Fruit fly (Drosophila melanogaster) whole organism, embryonic: ENCODE measurements around the gene Cln7.

Experiments used
- Atf6 ChIP-seq: fragments of 200-800 bp; sonication (Bioruptor generic); IDR thresholded peaks from 2 replicates; pipeline ENCODE4 v1.3.6; 2022; ENCODE audit warnings: missing biosample characterization, missing genetic modification characterization
- B-H1 ChIP-seq: fragments of 200-800 bp; sonication (Bioruptor generic); IDR thresholded peaks from 3 replicates; pipeline ENCODE4 v1.3.6; 2022; ENCODE audit warnings: missing biosample characterization, missing genetic modification characterization
- BEAF-32 ChIP-seq: fragments of 200-800 bp; sonication (Bioruptor generic); optimal IDR thresholded peaks from 3 replicates; lab custom pipeline; 2017; ENCODE audit warnings: missing biosample characterization, missing genetic modification characterization, mild to moderate bottlenecking, moderate library complexity, missing genetic modification reagents
- Blimp-1 ChIP-seq: fragments of 200-800 bp; sonication (Bioruptor generic); optimal IDR thresholded peaks from 3 replicates; lab custom pipeline; 2018; ENCODE audit warnings: missing biosample characterization, missing genetic modification characterization, mild to moderate bottlenecking, moderate library complexity, missing genetic modification reagents
- Bteb2 ChIP-seq: fragments of 200-800 bp; sonication (Bioruptor generic); optimal IDR thresholded peaks from 2 replicates; lab custom pipeline; 2016; ENCODE audit warnings: missing biosample characterization, missing genetic modification characterization
- CG1024 ChIP-seq: fragments of 200-800 bp; sonication (Bioruptor generic); IDR thresholded peaks from 2 replicates; pipeline ENCODE4 v1.3.6; 2022; ENCODE audit warnings: missing biosample characterization, missing genetic modification characterization
- CG10979 ChIP-seq: fragments of 200-800 bp; sonication (Bioruptor generic); optimal IDR thresholded peaks from 2 replicates; lab custom pipeline; 2018; ENCODE audit warnings: missing biosample characterization, mild to moderate bottlenecking, missing genetic modification characterization, moderate library complexity
- CG1647 ChIP-seq: fragments of 200-800 bp; sonication (Bioruptor generic); optimal IDR thresholded peaks from 3 replicates; lab custom pipeline; 2016; ENCODE audit warnings: missing biosample characterization, missing genetic modification characterization
- CG16813 ChIP-seq: fragments of 200-800 bp; sonication (Bioruptor generic); IDR thresholded peaks from 3 replicates; pipeline ENCODE4 v1.3.6; 2022; ENCODE audit warnings: missing biosample characterization, missing genetic modification characterization; ENCODE audit not compliant: partially characterized antibody
- CG17912 ChIP-seq: fragments of 200-800 bp; sonication (Bioruptor generic); optimal IDR thresholded peaks from 2 replicates; lab custom pipeline; 2018; ENCODE audit warnings: missing biosample characterization, mild to moderate bottlenecking, missing genetic modification characterization
- CG2129 ChIP-seq: fragments of 200-800 bp; sonication (Bioruptor generic); IDR thresholded peaks from 2 replicates; pipeline ENCODE4 v1.3.6; 2022; ENCODE audit warnings: missing biosample characterization, missing genetic modification characterization; ENCODE audit not compliant: partially characterized antibody
- CG2199 ChIP-seq: fragments of 200-800 bp; sonication (Bioruptor generic); IDR thresholded peaks from 3 replicates; pipeline ENCODE4 v1.3.6; 2022; ENCODE audit warnings: missing biosample characterization, missing genetic modification characterization
- CG32532 ChIP-seq: fragments of 200-800 bp; sonication (Bioruptor generic); IDR thresholded peaks from 2 replicates; pipeline ENCODE4 v1.3.6; 2022; ENCODE audit warnings: missing biosample characterization, missing genetic modification characterization
- CG34224 ChIP-seq: fragments of 200-800 bp; sonication (Bioruptor generic); IDR thresholded peaks from 3 replicates; pipeline ENCODE4 v1.3.6; 2022; ENCODE audit warnings: missing biosample characterization, missing genetic modification characterization; ENCODE audit not compliant: partially characterized antibody
- CG42726 ChIP-seq: fragments of 200-800 bp; sonication (Bioruptor generic); IDR thresholded peaks from 2 replicates; pipeline ENCODE4 v1.3.6; 2022; ENCODE audit warnings: missing biosample characterization, missing genetic modification characterization; ENCODE audit not compliant: partially characterized antibody
- CG4404 ChIP-seq: fragments of 200-800 bp; sonication (Bioruptor generic); IDR thresholded peaks from 2 replicates; pipeline ENCODE4 v1.3.6; 2022; ENCODE audit warnings: missing biosample characterization, missing genetic modification characterization
- CG4424 ChIP-seq: fragments of 200-800 bp; sonication (Bioruptor generic); optimal IDR thresholded peaks from 3 replicates; lab custom pipeline; 2016; ENCODE audit warnings: missing biosample characterization, missing genetic modification characterization
- CG6765 ChIP-seq: fragments of 200-800 bp; sonication (Bioruptor generic); optimal IDR thresholded peaks from 3 replicates; lab custom pipeline; 2017; ENCODE audit warnings: missing biosample characterization, mild to moderate bottlenecking, missing genetic modification characterization
- CG7357 ChIP-seq: fragments of 200-800 bp; sonication (Bioruptor generic); IDR thresholded peaks from 3 replicates; pipeline ENCODE4 v1.3.6; 2022; ENCODE audit warnings: missing biosample characterization, missing genetic modification characterization
- CG8290 ChIP-seq, 3 experiments: fragments of 200-800 bp; sonication (Bioruptor generic); optimal IDR thresholded peaks; 2 replicates each; lab custom pipeline; 2016 to 2019; ENCODE audit warnings: missing biosample characterization in 3 of 3, missing genetic modification characterization in 3 of 3, mild to moderate bottlenecking in 2 of 3, moderate library complexity in 1 of 3
- CG8359 ChIP-seq: fragments of 200-800 bp; sonication (Bioruptor generic); optimal IDR thresholded peaks from 2 replicates; lab custom pipeline; 2017; ENCODE audit warnings: missing biosample characterization, mild to moderate bottlenecking, missing genetic modification characterization, borderline replicate concordance
- CG8388 ChIP-seq: fragments of 200-800 bp; sonication (Bioruptor generic); optimal IDR thresholded peaks from 2 replicates; lab custom pipeline; 2019; ENCODE audit warnings: missing biosample characterization, mild to moderate bottlenecking, missing genetic modification characterization, moderate library complexity
- CG9437 ChIP-seq: fragments of 200-800 bp; sonication (Bioruptor generic); optimal IDR thresholded peaks from 2 replicates; lab custom pipeline; 2018; ENCODE audit warnings: missing biosample characterization, mild to moderate bottlenecking, missing genetic modification characterization
- CG9932 ChIP-seq: fragments of 200-800 bp; sonication (Bioruptor generic); IDR thresholded peaks from 2 replicates; pipeline ENCODE4 v1.3.6; 2022; ENCODE audit warnings: missing biosample characterization, missing genetic modification characterization
- Fer1 ChIP-seq: fragments of 200-800 bp; sonication (Bioruptor generic); optimal IDR thresholded peaks from 2 replicates; lab custom pipeline; 2017; ENCODE audit warnings: missing biosample characterization, mild to moderate bottlenecking, missing genetic modification characterization
- GATAe ChIP-seq: fragments of 200-800 bp; sonication (Bioruptor generic); conservative IDR thresholded peaks from 2 replicates; pipeline ENCODE4 v1.3.6; 2022; ENCODE audit warnings: missing biosample characterization, missing genetic modification characterization
- Max ChIP-seq: fragments of 200-800 bp; sonication (Bioruptor generic); optimal IDR thresholded peaks from 2 replicates; lab custom pipeline; 2016; ENCODE audit warnings: missing biosample characterization, mild to moderate bottlenecking, missing genetic modification characterization
- Opbp ChIP-seq: fragments of 200-800 bp; sonication (Bioruptor generic); IDR thresholded peaks from 3 replicates; pipeline ENCODE4 v1.3.6; 2022; ENCODE audit warnings: missing biosample characterization, missing genetic modification characterization; ENCODE audit not compliant: partially characterized antibody
- Ptx1 ChIP-seq: fragments of 200-800 bp; sonication (Bioruptor generic); IDR thresholded peaks from 2 replicates; pipeline ENCODE4 v1.3.6; 2022; ENCODE audit warnings: missing biosample characterization, missing genetic modification characterization
- Sin3A ChIP-seq: fragments of >200 bp; optimal IDR thresholded peaks from 2 replicates; lab custom pipeline; 2018
- Sry-β ChIP-seq: fragments of 200-800 bp; sonication (Bioruptor generic); optimal IDR thresholded peaks from 2 replicates; lab custom pipeline; 2018; ENCODE audit warnings: missing biosample characterization, mild to moderate bottlenecking, missing genetic modification characterization, moderate library complexity
- al ChIP-seq: fragments of 200-800 bp; sonication (Bioruptor generic); IDR thresholded peaks from 2 replicates; pipeline ENCODE4 v1.3.6; 2022; ENCODE audit warnings: missing biosample characterization, missing genetic modification characterization
- aop ChIP-seq: fragments of 200-800 bp; sonication (Bioruptor generic); IDR thresholded peaks from 2 replicates; pipeline ENCODE4 v1.3.6; 2022; ENCODE audit warnings: missing biosample characterization, missing genetic modification characterization
- ap ChIP-seq: fragments of 200-800 bp; sonication (Bioruptor generic); IDR thresholded peaks from 2 replicates; pipeline ENCODE4 v1.3.6; 2022; ENCODE audit warnings: missing biosample characterization, missing genetic modification characterization
- chn ChIP-seq: fragments of 200-800 bp; sonication (Bioruptor generic); optimal IDR thresholded peaks from 2 replicates; lab custom pipeline; 2016; ENCODE audit warnings: missing biosample characterization, missing genetic modification characterization
- croc ChIP-seq: fragments of 200-800 bp; sonication (Bioruptor generic); conservative IDR thresholded peaks from 3 replicates; pipeline ENCODE4 v1.3.6; 2022; ENCODE audit warnings: missing biosample characterization, missing genetic modification characterization
- da ChIP-seq: fragments of 200-800 bp; sonication (Bioruptor generic); optimal IDR thresholded peaks from 2 replicates; lab custom pipeline; 2016; ENCODE audit warnings: missing biosample characterization, missing genetic modification characterization
- fd96Cb ChIP-seq: fragments of 200-800 bp; sonication (Bioruptor generic); optimal IDR thresholded peaks from 2 replicates; lab custom pipeline; 2018; ENCODE audit warnings: missing biosample characterization, mild to moderate bottlenecking, missing genetic modification characterization, moderate library complexity
- fru ChIP-seq: fragments of >200 bp; optimal IDR thresholded peaks from 2 replicates; lab custom pipeline; 2017
- gem ChIP-seq: fragments of 200-800 bp; sonication (Bioruptor generic); optimal IDR thresholded peaks from 2 replicates; lab custom pipeline; 2019; ENCODE audit warnings: missing biosample characterization, mild to moderate bottlenecking, missing genetic modification characterization, moderate library complexity
- hkb ChIP-seq, 2 experiments: fragments of 200-800 bp in 1 of 2; fragments of >200 bp in 1 of 2; sonication (Bioruptor generic) in 1 of 2; IDR thresholded peaks in 1 of 2; optimal IDR thresholded peaks in 1 of 2; 2 replicates each; pipeline versions ENCODE4 v1.3.6 to Lab custom; 2017 to 2022; ENCODE audit warnings: missing biosample characterization in 1 of 2, missing genetic modification characterization in 1 of 2
- knrl ChIP-seq: fragments of 200-800 bp; sonication (Bioruptor generic); IDR thresholded peaks from 3 replicates; pipeline ENCODE4 v1.3.6; 2022; ENCODE audit warnings: missing biosample characterization, missing genetic modification characterization; ENCODE audit not compliant: partially characterized antibody
- lilli ChIP-seq: fragments of 200-800 bp; sonication (Bioruptor generic); optimal IDR thresholded peaks from 3 replicates; lab custom pipeline; 2016; ENCODE audit warnings: missing biosample characterization, missing genetic modification characterization
- pum ChIP-seq: fragments of 200-800 bp; sonication (Bioruptor generic); optimal IDR thresholded peaks from 2 replicates; lab custom pipeline; 2016; ENCODE audit warnings: missing biosample characterization, missing genetic modification characterization
- row ChIP-seq: fragments of 200-800 bp; sonication (Bioruptor generic); IDR thresholded peaks from 3 replicates; pipeline ENCODE4 v1.3.6; 2022; ENCODE audit warnings: missing biosample characterization, missing genetic modification characterization
- sens ChIP-seq: fragments of 200-800 bp; sonication (Bioruptor generic); peaks from one replicate; lab custom pipeline; 2016; ENCODE audit warnings: missing biosample characterization, missing genetic modification characterization
- sqz ChIP-seq: fragments of 200-800 bp; sonication (Bioruptor generic); optimal IDR thresholded peaks from 3 replicates; lab custom pipeline; 2018; ENCODE audit warnings: missing biosample characterization, mild to moderate bottlenecking, missing genetic modification characterization
- stc ChIP-seq: fragments of 200-800 bp; sonication (Bioruptor generic); IDR thresholded peaks from 2 replicates; pipeline ENCODE4 v1.3.6; 2022; ENCODE audit warnings: missing biosample characterization, missing genetic modification characterization
- trem ChIP-seq: fragments of 200-800 bp; optimal IDR thresholded peaks from 3 replicates; lab custom pipeline; 2019; ENCODE audit warnings: missing biosample characterization, mild to moderate bottlenecking, missing genetic modification characterization, moderate library complexity
- usp ChIP-seq: fragments of >200 bp; optimal IDR thresholded peaks from 2 replicates; lab custom pipeline; 2017; ENCODE audit warnings: missing biosample characterization, missing genetic modification characterization

The Cln7 gene

DNA sequence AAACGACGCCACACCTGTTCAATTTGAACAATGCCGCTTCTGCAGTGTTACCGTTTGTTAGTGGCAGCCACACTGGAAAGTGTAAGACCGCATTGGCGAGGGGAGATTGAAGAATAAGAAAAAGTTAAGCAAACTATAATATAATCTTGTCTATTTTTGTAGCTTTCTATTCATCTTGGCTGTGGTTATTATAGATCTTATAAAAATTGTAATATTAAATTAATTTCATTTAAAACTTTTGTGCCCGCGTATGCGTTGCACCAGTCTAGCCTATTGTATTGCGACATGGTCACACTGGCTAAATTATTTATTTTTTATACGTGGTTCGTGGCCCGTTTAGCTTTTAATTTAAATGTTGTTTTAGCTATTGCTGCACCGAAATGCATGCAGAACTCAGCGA, 21.6 kb downstream of the Cln7 start, which contains the start of the genes RhoGEF4 and Rint1 (continued):
- TF ChIP-seq CG42726 (0 out of 2 replicates have a peak, but pooled peaks have one; percentile 58), Opbp (no peak; the same call in 2 of the 3 replicates), CG9437 (GFP tag; lab: Kevin White, UChicago) (peak; percentile 27), Ptx1 (GFP tag; lab: Robert Waterston, UW) (peak; percentile 86), aop (GFP tag; lab: Robert Waterston, UW) (no peak), CG10979 (tag; lab: Kevin White, UChicago) (peak; percentile 51), usp (no peak), B-H1 (peak; percentile 36; the same call in 2 of the 3 replicates), CG9932 (GFP tag; lab: Robert Waterston, UW) (peak; percentile 92), lilli (GFP tag; lab: Kevin White, UChicago) (peak; percentile 82), CG1024 (GFP tag; lab: Robert Waterston, UW) (peak; percentile 55), CG17912 (GFP tag; lab: Kevin White, UChicago) (no peak), sqz (GFP tag; lab: Kevin White, UChicago) (peak; percentile 70), CG32532 (GFP tag; lab: Robert Waterston, UW) (peak; percentile 83), Atf6 (GFP tag; lab: Robert Waterston, UW) (0 out of 2 replicates have a peak, but pooled peaks have one; percentile 62), CG16813 (GFP tag; lab: Robert Waterston, UW) (peak; percentile 34; the same call in 1 of the 3 replicates), CG1647 (GFP tag; lab: Kevin White, UChicago) (peak; percentile 37), CG2199 (GFP tag; lab: Robert Waterston, UW) (no peak), CG4424 (GFP tag; lab: Kevin White, UChicago) (peak; percentile 61), chn (peak; percentile 48), CG6765 (GFP tag; lab: Kevin White, UChicago) (no peak), CG4404 (peak; percentile 68), CG8290 (GFP tag; optimal IDR thresholded peaks at IDR 0.05; lab: Kevin White, UChicago) (peak; percentile 75), CG8290 (tag; optimal IDR thresholded peaks at IDR 0.05; lab: Kevin White, UChicago) (peak in 1 of 2 experiments; percentile 67), Blimp-1 (peak; percentile 52), row (peak; percentile 97), Sry-β (GFP tag; lab: Kevin White, UChicago) (peak; percentile 5), BEAF-32 (GFP tag; lab: Kevin White, UChicago) (peak; percentile 45), fru (lab: Kevin White, UChicago) (no peak), trem (tag; lab: Kevin White, UChicago) (peak; percentile 82), pum (GFP tag; lab: Kevin White, UChicago) (peak; percentile 52), Bteb2 (GFP tag; lab: Kevin White, UChicago) (peak; percentile 37), hkb (optimal IDR thresholded peaks at IDR 0.05; lab: Kevin White, UChicago) (peak; percentile 100), hkb (GFP tag; IDR thresholded peaks at IDR 0.05; lab: Robert Waterston, UW) (peak; percentile 58), Sin3A (peak; percentile 87), da (GFP tag; lab: Kevin White, UChicago) (peak; percentile 20), CG34224 (GFP tag; lab: Robert Waterston, UW) (no peak), CG8359 (GFP tag; lab: Kevin White, UChicago) (no peak), al (GFP tag; lab: Robert Waterston, UW) (peak; percentile 71), CG7357 (GFP tag; lab: Robert Waterston, UW) (peak; percentile 50; the same call in 1 of the 3 replicates), gem (tag; lab: Kevin White, UChicago) (peak; percentile 86), ap (GFP tag; lab: Robert Waterston, UW) (peak; percentile 34; the same call in 1 of the 2 replicates), CG2129 (no peak), Max (peak; percentile 70), fd96Cb (tag; lab: Kevin White, UChicago) (peak; percentile 43), Fer1 (GFP tag; lab: Kevin White, UChicago) (peak; percentile 61), GATAe (no peak), croc (GFP tag; lab: Robert Waterston, UW) (peak; percentile 47; the same call in 1 of the 3 replicates), sens (GFP tag; lab: Kevin White, UChicago) (peak; percentile 87), CG8388 (GFP tag; lab: Kevin White, UChicago) (peak; percentile 62), stc (GFP tag; lab: Robert Waterston, UW) (0 out of 2 replicates have a peak, but pooled peaks have one; percentile 27), knrl (peak; percentile 38; the same call in 1 of the 3 replicates)
